Fruit fly (Drosophila melanogaster) whole organism, embryonic: ENCODE results near the gene Mettl5.

Source experiments
- Abd-B ChIP-seq: fragments of 200-800 bp; sonication (Bioruptor generic); optimal IDR thresholded peaks from 2 replicates; lab custom pipeline; 2018; ENCODE audit warnings: missing biosample characterization, mild to moderate bottlenecking, missing genetic modification characterization, moderate library complexity
- Atf6 ChIP-seq: fragments of 200-800 bp; sonication (Bioruptor generic); IDR thresholded peaks from 2 replicates; pipeline ENCODE4 v1.3.6; 2022; ENCODE audit warnings: missing biosample characterization, missing genetic modification characterization
- Bgb ChIP-seq: fragments of 200-800 bp; sonication (Bioruptor generic); IDR thresholded peaks from 2 replicates; pipeline ENCODE4 v1.3.6; 2022; ENCODE audit warnings: missing biosample characterization, missing genetic modification characterization; ENCODE audit not compliant: partially characterized antibody
- CG10431 ChIP-seq: fragments of 200-800 bp; sonication (Bioruptor generic); optimal IDR thresholded peaks from 3 replicates; lab custom pipeline; 2018; ENCODE audit warnings: missing biosample characterization, mild to moderate bottlenecking, missing genetic modification characterization
- CG10462 ChIP-seq: fragments of 200-800 bp; sonication (Bioruptor generic); optimal IDR thresholded peaks from 2 replicates; lab custom pipeline; 2016; ENCODE audit warnings: missing biosample characterization, missing genetic modification characterization
- CG10565 ChIP-seq: fragments of 200-800 bp; sonication (Bioruptor generic); optimal IDR thresholded peaks from 3 replicates; lab custom pipeline; 2016; ENCODE audit warnings: missing biosample characterization, mild to moderate bottlenecking, missing genetic modification characterization
- CG10654 ChIP-seq: fragments of 200-800 bp; sonication (Bioruptor generic); optimal IDR thresholded peaks from 2 replicates; lab custom pipeline; 2016; ENCODE audit warnings: missing biosample characterization, missing genetic modification characterization
- CG11504 ChIP-seq: fragments of 200-800 bp; sonication (Bioruptor generic); optimal IDR thresholded peaks from 3 replicates; lab custom pipeline; 2019; ENCODE audit warnings: missing biosample characterization, mild to moderate bottlenecking, missing genetic modification characterization, moderate library complexity
- CG12104 ChIP-seq: fragments of 200-800 bp; sonication (Bioruptor generic); optimal IDR thresholded peaks from 3 replicates; lab custom pipeline; 2016; ENCODE audit warnings: missing biosample characterization, missing genetic modification characterization
- CG12744 ChIP-seq: fragments of 200-800 bp; sonication (Bioruptor generic); optimal IDR thresholded peaks from 2 replicates; lab custom pipeline; 2016; ENCODE audit warnings: missing biosample characterization, missing genetic modification characterization
- CG14710 ChIP-seq: fragments of 200-800 bp; sonication (Bioruptor generic); optimal IDR thresholded peaks from 3 replicates; lab custom pipeline; 2019; ENCODE audit warnings: missing biosample characterization, mild to moderate bottlenecking, missing genetic modification characterization, moderate library complexity
- CG14860 ChIP-seq: fragments of 200-800 bp; sonication (Bioruptor generic); IDR thresholded peaks from 3 replicates; pipeline ENCODE4 v1.3.6; 2022; ENCODE audit warnings: missing biosample characterization, missing genetic modification characterization; ENCODE audit not compliant: partially characterized antibody
- CG15696 ChIP-seq: fragments of 200-800 bp; sonication (Bioruptor generic); optimal IDR thresholded peaks from 2 replicates; lab custom pipeline; 2019; ENCODE audit warnings: missing biosample characterization, mild to moderate bottlenecking, missing genetic modification characterization, moderate library complexity
- CG16813 ChIP-seq: fragments of 200-800 bp; sonication (Bioruptor generic); IDR thresholded peaks from 3 replicates; pipeline ENCODE4 v1.3.6; 2022; ENCODE audit warnings: missing biosample characterization, missing genetic modification characterization; ENCODE audit not compliant: partially characterized antibody
- CG17568 ChIP-seq: fragments of 200-800 bp; sonication (Bioruptor generic); optimal IDR thresholded peaks from 2 replicates; lab custom pipeline; 2018; ENCODE audit warnings: missing biosample characterization, mild to moderate bottlenecking, missing genetic modification characterization, moderate library complexity
- CG2129 ChIP-seq: fragments of 200-800 bp; sonication (Bioruptor generic); IDR thresholded peaks from 2 replicates; pipeline ENCODE4 v1.3.6; 2022; ENCODE audit warnings: missing biosample characterization, missing genetic modification characterization; ENCODE audit not compliant: partially characterized antibody
- CG2678 ChIP-seq: fragments of 200-800 bp; sonication (Bioruptor generic); optimal IDR thresholded peaks from 3 replicates; lab custom pipeline; 2019; ENCODE audit warnings: missing biosample characterization, mild to moderate bottlenecking, missing genetic modification characterization, moderate library complexity
- CG3726 ChIP-seq: fragments of 200-800 bp; sonication (Bioruptor generic); IDR thresholded peaks from 3 replicates; pipeline ENCODE4, ENCODE4 v1.3.6; 2022; ENCODE audit warnings: missing biosample characterization, missing genetic modification characterization
- CG6683 ChIP-seq: fragments of 200-800 bp; sonication (Bioruptor generic); optimal IDR thresholded peaks from 2 replicates; lab custom pipeline; 2017; ENCODE audit warnings: missing biosample characterization, mild to moderate bottlenecking, missing genetic modification characterization, missing genetic modification reagents
- CG7745 ChIP-seq: fragments of 200-800 bp; sonication (Bioruptor generic); optimal IDR thresholded peaks from 2 replicates; lab custom pipeline; 2018; ENCODE audit warnings: missing biosample characterization, mild to moderate bottlenecking, missing genetic modification characterization, moderate library complexity
- CG7963 ChIP-seq: fragments of 200-800 bp; sonication (Bioruptor generic); IDR thresholded peaks from 3 replicates; pipeline ENCODE4 v1.3.6; 2022; ENCODE audit warnings: missing biosample characterization, missing genetic modification characterization; ENCODE audit not compliant: partially characterized antibody
- CG8765 ChIP-seq: fragments of 200-800 bp; sonication (Bioruptor generic); IDR thresholded peaks from 2 replicates; pipeline ENCODE4 v1.3.6; 2022; ENCODE audit warnings: missing biosample characterization, missing genetic modification characterization
- Deaf1 ChIP-seq: fragments of 200-800 bp; optimal IDR thresholded peaks from 3 replicates; lab custom pipeline; 2019; ENCODE audit warnings: missing biosample characterization, mild to moderate bottlenecking, missing genetic modification characterization, moderate library complexity
- E2f2 ChIP-seq: fragments of 200-800 bp; sonication (Bioruptor generic); IDR thresholded peaks from 2 replicates; pipeline ENCODE4 v1.3.6; 2022; ENCODE audit warnings: missing biosample characterization, missing genetic modification characterization
- H15 ChIP-seq: fragments of 200-800 bp; sonication (Bioruptor generic); IDR thresholded peaks from 3 replicates; pipeline ENCODE4 v1.3.6; 2022; ENCODE audit warnings: missing biosample characterization, missing genetic modification characterization
- HLH54F ChIP-seq: fragments of 200-800 bp; sonication (Bioruptor generic); optimal IDR thresholded peaks from 3 replicates; lab custom pipeline; 2016; ENCODE audit warnings: missing biosample characterization, missing genetic modification characterization
- Hr78 ChIP-seq, 2 experiments: fragments of 200-800 bp in 1 of 2; fragments of >200 bp in 1 of 2; sonication (Bioruptor generic) in 1 of 2; optimal IDR thresholded peaks; 2 replicates each; lab custom pipeline; 2017 to 2019; ENCODE audit warnings: missing biosample characterization in 2 of 2, missing genetic modification characterization in 2 of 2, mild to moderate bottlenecking in 1 of 2, moderate library complexity in 1 of 2
- Lim3 ChIP-seq: fragments of 200-800 bp; sonication (Bioruptor generic); IDR thresholded peaks from 2 replicates; pipeline ENCODE4 v1.3.6; 2022; ENCODE audit warnings: missing biosample characterization, missing genetic modification characterization
- NFAT ChIP-seq: fragments of 200-800 bp; sonication (Bioruptor generic); IDR thresholded peaks from 2 replicates; pipeline ENCODE4 v1.3.6; 2022; ENCODE audit warnings: missing biosample characterization, missing genetic modification characterization
- Neu2 ChIP-seq: fragments of 200-800 bp; sonication (Bioruptor generic); optimal IDR thresholded peaks from 3 replicates; lab custom pipeline; 2016; ENCODE audit warnings: missing biosample characterization, missing genetic modification characterization, borderline replicate concordance
- Xrp1 ChIP-seq: fragments of 200-800 bp; sonication (Bioruptor generic); IDR thresholded peaks from 2 replicates; pipeline ENCODE4 v1.3.6; 2022; ENCODE audit warnings: missing biosample characterization, missing genetic modification characterization
- aop ChIP-seq: fragments of 200-800 bp; sonication (Bioruptor generic); IDR thresholded peaks from 2 replicates; pipeline ENCODE4 v1.3.6; 2022; ENCODE audit warnings: missing biosample characterization, missing genetic modification characterization
- bigmax ChIP-seq: fragments of 200-800 bp; sonication (Bioruptor generic); optimal IDR thresholded peaks from 2 replicates; lab custom pipeline; 2018; ENCODE audit warnings: missing biosample characterization, mild to moderate bottlenecking, missing genetic modification characterization
- br ChIP-seq: fragments of >200 bp; optimal IDR thresholded peaks from 2 replicates; lab custom pipeline; 2017
- cad ChIP-seq: fragments of >200 bp; optimal IDR thresholded peaks from 2 replicates; lab custom pipeline; 2017; ENCODE audit warnings: missing biosample characterization, missing genetic modification characterization
- dimm ChIP-seq: fragments of 200-800 bp; sonication (Bioruptor generic); IDR thresholded peaks from 2 replicates; pipeline ENCODE4 v1.3.6; 2022; ENCODE audit warnings: missing biosample characterization, missing genetic modification characterization
- disco-r ChIP-seq: fragments of 200-800 bp; sonication (Bioruptor generic); optimal IDR thresholded peaks from 2 replicates; lab custom pipeline; 2016; ENCODE audit warnings: missing biosample characterization, missing genetic modification characterization
- fd96Cb ChIP-seq: fragments of 200-800 bp; sonication (Bioruptor generic); optimal IDR thresholded peaks from 2 replicates; lab custom pipeline; 2018; ENCODE audit warnings: missing biosample characterization, mild to moderate bottlenecking, missing genetic modification characterization, moderate library complexity
- fru ChIP-seq: fragments of >200 bp; optimal IDR thresholded peaks from 2 replicates; lab custom pipeline; 2017
- kay ChIP-seq: fragments of 200-800 bp; sonication (Bioruptor generic); optimal IDR thresholded peaks from 2 replicates; lab custom pipeline; 2016; ENCODE audit warnings: missing biosample characterization, missing genetic modification characterization
- klu ChIP-seq: fragments of 200-800 bp; sonication (Bioruptor generic); IDR thresholded peaks from 2 replicates; pipeline ENCODE4 v1.3.6; 2022; ENCODE audit warnings: missing biosample characterization, missing genetic modification characterization
- kni ChIP-seq: fragments of 200-800 bp; sonication (Bioruptor generic); optimal IDR thresholded peaks from 3 replicates; lab custom pipeline; 2017; ENCODE audit warnings: mild to moderate bottlenecking, missing biosample characterization, missing genetic modification reagents, missing genetic modification characterization
- luna ChIP-seq: fragments of 200-800 bp; sonication (Bioruptor generic); optimal IDR thresholded peaks from 2 replicates; lab custom pipeline; 2016; ENCODE audit warnings: missing biosample characterization, missing genetic modification characterization
- org-1 ChIP-seq: fragments of 200-800 bp; sonication (Bioruptor generic); optimal IDR thresholded peaks from 2 replicates; lab custom pipeline; 2017; ENCODE audit warnings: missing biosample characterization, missing genetic modification characterization
- pita ChIP-seq: fragments of 200-800 bp; sonication (Bioruptor generic); optimal IDR thresholded peaks from 2 replicates; lab custom pipeline; 2017; ENCODE audit warnings: missing biosample characterization, mild to moderate bottlenecking, missing genetic modification characterization
- psq ChIP-seq: fragments of 200-800 bp; sonication (Bioruptor generic); optimal IDR thresholded peaks from 2 replicates; lab custom pipeline; 2017; ENCODE audit warnings: missing biosample characterization, missing genetic modification characterization
- salm ChIP-seq: fragments of 200-800 bp; sonication (Bioruptor generic); optimal IDR thresholded peaks from 2 replicates; lab custom pipeline; 2018; ENCODE audit warnings: missing biosample characterization, mild to moderate bottlenecking, missing genetic modification characterization
- sd ChIP-seq: fragments of 200-800 bp; sonication (Bioruptor generic); optimal IDR thresholded peaks from 3 replicates; lab custom pipeline; 2018; ENCODE audit warnings: missing biosample characterization, mild to moderate bottlenecking, missing genetic modification characterization, moderate library complexity
- sisA ChIP-seq: fragments of 200-800 bp; sonication (Bioruptor generic); IDR thresholded peaks from 2 replicates; pipeline ENCODE4 v1.3.6; 2022; ENCODE audit warnings: missing biosample characterization, missing genetic modification characterization
- slbo ChIP-seq: fragments of 200-800 bp; sonication (Bioruptor generic); IDR thresholded peaks from 2 replicates; pipeline ENCODE4 v1.3.6; 2022; ENCODE audit warnings: missing biosample characterization, missing genetic modification characterization
- toy ChIP-seq: fragments of 200-800 bp; sonication (Bioruptor generic); IDR thresholded peaks from 2 replicates; pipeline ENCODE4 v1.3.6; 2022; ENCODE audit warnings: missing biosample characterization, missing genetic modification characterization
- zen2 ChIP-seq: fragments of 200-800 bp; sonication (Bioruptor generic); IDR thresholded peaks from 3 replicates; pipeline ENCODE4 v1.3.6; 2022; ENCODE audit warnings: missing biosample characterization, missing genetic modification characterization; ENCODE audit not compliant: partially characterized antibody

The Mettl5 gene

dm6 chr3L:19264141-19264487, 548 bp downstream of the Mettl5 start, which contains the start of gene Max (continued):
- peak; percentile 84 for TF ChIP-seq slbo (GFP tag; lab: Robert Waterston, UW)
- peak; percentile 74 for TF ChIP-seq Atf6 (GFP tag; lab: Robert Waterston, UW)
- TF ChIP-seq CG14860 (GFP tag; lab: Robert Waterston, UW): no peak
- no peak for TF ChIP-seq toy (GFP tag; lab: Robert Waterston, UW)
- no peak for TF ChIP-seq br
- no peak for TF ChIP-seq luna
- no peak for TF ChIP-seq Bgb (GFP tag; lab: Robert Waterston, UW)
- TF ChIP-seq CG7963 (GFP tag; lab: Robert Waterston, UW): no peak
- TF ChIP-seq org-1 (GFP tag; lab: Kevin White, UChicago): peak; percentile 7
- peak; percentile 32 for TF ChIP-seq Abd-B (GFP tag; lab: Kevin White, UChicago)
- peak; percentile 78 for TF ChIP-seq Xrp1
- TF ChIP-seq disco-r: no peak
- TF ChIP-seq Lim3 (GFP tag; lab: Robert Waterston, UW): no peak
- peak; percentile 59 for TF ChIP-seq salm (tag; lab: Kevin White, UChicago)
- TF ChIP-seq H15: peak; percentile 76
- TF ChIP-seq Neu2 (GFP tag; lab: Kevin White, UChicago): no peak
- TF ChIP-seq klu: no peak
- no peak for TF ChIP-seq cad (GFP tag; lab: Kevin White, UChicago)
- no peak for TF ChIP-seq pita (GFP tag; lab: Kevin White, UChicago)
- peak; percentile 73 for TF ChIP-seq CG10654 (GFP tag; lab: Kevin White, UChicago)
- no peak for TF ChIP-seq CG17568 (GFP tag; lab: Kevin White, UChicago)
- TF ChIP-seq NFAT: peak; percentile 78
- TF ChIP-seq Hr78 (GFP tag; optimal IDR thresholded peaks at IDR 0.05; lab: Kevin White, UChicago): peak in 1 of 2 experiments; percentile 96
- no peak for TF ChIP-seq CG10565 (GFP tag; lab: Kevin White, UChicago)
- TF ChIP-seq E2f2 (GFP tag; lab: Robert Waterston, UW): peak; percentile 55; the same call in 1 of the 2 replicates
- no peak for TF ChIP-seq psq
- peak; percentile 80 for TF ChIP-seq CG2678 (tag; lab: Kevin White, UChicago)
- TF ChIP-seq bigmax (GFP tag; lab: Kevin White, UChicago): peak; percentile 8
- no peak for TF ChIP-seq fru (lab: Kevin White, UChicago)
- peak; percentile 63 for TF ChIP-seq CG12104 (GFP tag; lab: Kevin White, UChicago)
- TF ChIP-seq aop: peak; percentile 18; the same call in 1 of the 2 replicates
- TF ChIP-seq fd96Cb (tag; lab: Kevin White, UChicago): peak; percentile 56
- no peak for TF ChIP-seq CG12744 (GFP tag; lab: Kevin White, UChicago)
- TF ChIP-seq sisA (GFP tag; lab: Robert Waterston, UW): peak; percentile 42
- no peak for TF ChIP-seq CG3726 (GFP tag; lab: Robert Waterston, UW)
- TF ChIP-seq kni: no peak
- no peak for TF ChIP-seq CG16813 (GFP tag; lab: Robert Waterston, UW)
- no peak for TF ChIP-seq CG2129
- TF ChIP-seq CG7745 (tag; lab: Kevin White, UChicago): no peak
- peak; percentile 64 for TF ChIP-seq sd (tag; lab: Kevin White, UChicago)
- peak; percentile 99 for TF ChIP-seq CG14710
- peak; percentile 26 for TF ChIP-seq CG6683 (GFP tag; lab: Kevin White, UChicago)
- TF ChIP-seq zen2: no peak
- TF ChIP-seq CG15696 (tag; lab: Kevin White, UChicago): peak; percentile 57
- TF ChIP-seq CG10462 (GFP tag; lab: Kevin White, UChicago): peak; percentile 15
- TF ChIP-seq CG8765 (GFP tag; lab: Robert Waterston, UW): no peak
- peak; percentile 20 for TF ChIP-seq kay (GFP tag; lab: Kevin White, UChicago)
- TF ChIP-seq dimm (GFP tag; lab: Robert Waterston, UW): no peak
- TF ChIP-seq CG10431 (GFP tag; lab: Kevin White, UChicago): no peak
- peak; percentile 44 for TF ChIP-seq Deaf1 (tag; lab: Kevin White, UChicago)
- peak; percentile 7 for TF ChIP-seq HLH54F (GFP tag; lab: Kevin White, UChicago)
- TF ChIP-seq CG11504: peak; percentile 80
